Fruit fly (Drosophila melanogaster) whole organism, prepupa: Measurements from ENCODE around the gene CG11601.

Experiments
- CG3032 ChIP-seq: fragments of 200-800 bp; optimal IDR thresholded peaks from 2 replicates; lab custom pipeline; 2019; ENCODE audit warnings: missing biosample characterization, mild to moderate bottlenecking, missing genetic modification characterization, moderate library complexity
- CG32006 ChIP-seq: fragments of 200-800 bp; sonication (Bioruptor generic); optimal IDR thresholded peaks from 3 replicates; lab custom pipeline; 2017; ENCODE audit warnings: missing biosample characterization, mild to moderate bottlenecking, missing genetic modification characterization
- CG4318 ChIP-seq: fragments of 200-800 bp; sonication (Bioruptor generic); optimal IDR thresholded peaks from 3 replicates; lab custom pipeline; 2017; ENCODE audit warnings: missing biosample characterization, mild to moderate bottlenecking, missing genetic modification characterization
- Eip93F ChIP-seq: fragments of 200-800 bp; sonication (Bioruptor generic); optimal IDR thresholded peaks from 2 replicates; lab custom pipeline; 2016; ENCODE audit warnings: missing biosample characterization, mild to moderate bottlenecking, missing genetic modification characterization
- Lpt ChIP-seq: fragments of 200-800 bp; sonication (Bioruptor generic); optimal IDR thresholded peaks from 3 replicates; lab custom pipeline; 2016; ENCODE audit warnings: missing biosample characterization, missing genetic modification characterization
- achi ChIP-seq: fragments of 200-800 bp; sonication (Bioruptor generic); optimal IDR thresholded peaks from 3 replicates; lab custom pipeline; 2016; ENCODE audit warnings: missing biosample characterization, missing genetic modification characterization
- pdm3 ChIP-seq: fragments of 200-800 bp; sonication (Bioruptor generic); optimal IDR thresholded peaks from 3 replicates; lab custom pipeline; 2016; ENCODE audit warnings: missing biosample characterization, missing genetic modification characterization
- vri ChIP-seq: fragments of 200-800 bp; sonication (Bioruptor generic); optimal IDR thresholded peaks from 3 replicates; lab custom pipeline; 2016; ENCODE audit warnings: missing biosample characterization, mild to moderate bottlenecking, missing genetic modification characterization

- TF ChIP-seq CG4318 (no peak), Lpt (no peak), CG32006 (no peak), CG3032 (no peak), pdm3 (GFP tag; lab: Kevin White, UChicago) (no peak), Eip93F (GFP tag; lab: Kevin White, UChicago) (no peak), achi (no peak), vri (GFP tag; lab: Kevin White, UChicago) (no peak)
Observed at dm6 chr2L:243123-243522, 39.9 kb downstream of the CG11601 start.
